Fruit fly (Drosophila melanogaster): ENCODE data around the gene CG5276.

CG5276 gene

DNA sequence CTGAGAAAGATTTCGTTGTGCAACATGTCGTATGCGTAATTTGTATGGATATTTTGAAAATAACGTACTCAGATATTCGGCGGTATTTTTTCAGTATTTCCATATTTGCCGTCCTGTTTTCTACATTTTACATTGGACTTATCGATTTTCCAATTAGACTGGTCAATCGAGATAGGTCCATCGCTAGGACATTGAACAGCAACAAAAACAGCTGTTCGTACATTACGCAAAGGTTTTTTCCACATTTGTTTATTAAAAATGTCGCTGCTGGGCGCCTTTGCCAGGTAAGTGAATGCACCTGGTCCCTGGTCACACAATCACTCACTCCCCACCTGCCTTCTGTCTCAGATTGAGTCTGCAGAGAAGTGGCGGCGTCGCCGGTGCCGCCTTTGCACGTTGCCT is 23.8 kb upstream of the CG5276 start, which contains the start of gene mRpL40:
mRpL40 (plus strand) TSS at position 186 of the 402 bp plus-strand sequence.
- TF ChIP-seq insv (GFP tag; optimal IDR thresholded peaks at IDR 0.05): peak; percentile 4 to 95
- no peak for TF ChIP-seq CrebB (tag; optimal IDR thresholded peaks at IDR 0.05)
- no peak for TF ChIP-seq CG10147 (GFP tag; optimal IDR thresholded peaks at IDR 0.05)
- TF ChIP-seq HLH4C (GFP tag; IDR thresholded peaks at IDR 0.05; ENCODE audit: partially characterized antibody): peak; percentile 47; the same call in 1 of the 3 replicates
- peak; percentile 27 for TF ChIP-seq CTCF (GFP tag; optimal IDR thresholded peaks at IDR 0.05)
- 0 out of 2 replicates have a peak, but pooled peaks have one; percentile 19 for TF ChIP-seq rib (GFP tag; IDR thresholded peaks at IDR 0.05)
- TF ChIP-seq Doc3 (GFP tag; IDR thresholded peaks at IDR 0.05; ENCODE audit: partially characterized antibody): peak; percentile 57; the same call in 1 of the 3 replicates
- peak; percentile 86 for TF ChIP-seq CG7372 (GFP tag; IDR thresholded peaks at IDR 0.05)
- no peak for TF ChIP-seq Eip74EF (GFP tag; optimal IDR thresholded peaks at IDR 0.05)
- peak; percentile 69 for TF ChIP-seq CG34224 (GFP tag; IDR thresholded peaks at IDR 0.05; ENCODE audit: partially characterized antibody)
- peak; percentile 32 for TF ChIP-seq sens (GFP tag)
- TF ChIP-seq CG17829 (tag; optimal IDR thresholded peaks at IDR 0.05): peak; percentile 0
- no peak for TF ChIP-seq CG13894 (tag; optimal IDR thresholded peaks at IDR 0.05)
- peak; percentile 85 for TF ChIP-seq Myb (GFP tag; optimal IDR thresholded peaks at IDR 0.05)
- TF ChIP-seq CG6791 (GFP tag; IDR thresholded peaks at IDR 0.05; ENCODE audit: partially characterized antibody): peak; percentile 52
- peak; percentile 60 to 91 for TF ChIP-seq crp (GFP tag; optimal IDR thresholded peaks at IDR 0.05)
- TF ChIP-seq CG4360 (GFP tag; IDR thresholded peaks at IDR 0.05): no peak
- peak; percentile 74 for TF ChIP-seq MESR4 (GFP tag; optimal IDR thresholded peaks at IDR 0.05)
- TF ChIP-seq Sry-δ (GFP tag; optimal IDR thresholded peaks at IDR 0.05): peak; percentile 84
- peak; percentile 67 for TF ChIP-seq Dp (GFP tag; optimal IDR thresholded peaks at IDR 0.05)
- TF ChIP-seq Stat92E (GFP tag; optimal IDR thresholded peaks at IDR 0.05): no peak
- no peak for TF ChIP-seq corto (GFP tag; optimal IDR thresholded peaks at IDR 0.05)
- TF ChIP-seq Dll (GFP tag; IDR thresholded peaks at IDR 0.05; ENCODE audit: partially characterized antibody): peak; percentile 71; the same call in 3 of the 4 replicates
- TF ChIP-seq pzg (GFP tag; optimal IDR thresholded peaks at IDR 0.05): peak; percentile 66
- TF ChIP-seq sim (GFP tag; IDR thresholded peaks at IDR 0.05): no peak
- TF ChIP-seq onecut (GFP tag; IDR thresholded peaks at IDR 0.05): peak; percentile 39
- TF ChIP-seq vnd (GFP tag; IDR thresholded peaks at IDR 0.05; ENCODE audit: partially characterized antibody): 0 out of 3 replicates have a peak, but pooled peaks have one; percentile 14
- TF ChIP-seq CG15514 (GFP tag; optimal IDR thresholded peaks at IDR 0.05): peak; percentile 21
- TF ChIP-seq usp (GFP tag; optimal IDR thresholded peaks at IDR 0.05): no peak
- TF ChIP-seq nerfin-2 (GFP tag; IDR thresholded peaks at IDR 0.05; ENCODE audit: partially characterized antibody): 0 out of 2 replicates have a peak, but pooled peaks have one; percentile 17
- TF ChIP-seq CG14710 (tag; optimal IDR thresholded peaks at IDR 0.05): peak; percentile 19
- no peak for TF ChIP-seq D (optimal IDR thresholded peaks at IDR 0.05)
- TF ChIP-seq D (GFP tag; optimal IDR thresholded peaks at IDR 0.05): no peak
- TF ChIP-seq CG1603 (tag; optimal IDR thresholded peaks at IDR 0.05): peak; percentile 49
- no peak for TF ChIP-seq mld (GFP tag; IDR thresholded peaks at IDR 0.05; ENCODE audit: partially characterized antibody)
- TF ChIP-seq CG15479 (GFP tag; optimal IDR thresholded peaks at IDR 0.05): peak; percentile 81
- TF ChIP-seq stwl (tag; optimal IDR thresholded peaks at IDR 0.05): peak; percentile 81
- TF ChIP-seq MBD-R2 (GFP tag; IDR thresholded peaks at IDR 0.05): peak; percentile 91
- peak; percentile 23 for TF ChIP-seq CG2116 (GFP tag; optimal IDR thresholded peaks at IDR 0.05)
- no peak for TF ChIP-seq fd96Cb (tag; optimal IDR thresholded peaks at IDR 0.05)
- peak in 1 of 2 experiments; percentile 98 for TF ChIP-seq Pdp1 (GFP tag; optimal IDR thresholded peaks at IDR 0.05)
- peak; percentile 46 for TF ChIP-seq gfzf (GFP tag; optimal IDR thresholded peaks at IDR 0.05)
- 0 out of 2 replicates have a peak, but pooled peaks have one; percentile 8 for TF ChIP-seq inv (GFP tag; IDR thresholded peaks at IDR 0.05; ENCODE audit: partially characterized antibody)
- peak; percentile 31 for TF ChIP-seq CG10267 (tag; optimal IDR thresholded peaks at IDR 0.05)
- peak; percentile 49 for TF ChIP-seq unc-4 (GFP tag; IDR thresholded peaks at IDR 0.05; ENCODE audit: partially characterized antibody)
- TF ChIP-seq Mes4 (GFP tag; optimal IDR thresholded peaks at IDR 0.05): no peak
- TF ChIP-seq stc (GFP tag; IDR thresholded peaks at IDR 0.05): no peak
- TF ChIP-seq eve (GFP tag; optimal IDR thresholded peaks at IDR 0.05): no peak

Data from whole organism, embryonic.